Fruit fly (Drosophila melanogaster) whole organism, embryonic: Measurements from ENCODE around the gene Pak.
A peak's percentile ranks its signal among the peaks of the same experiment; 100 is the strongest.

ENCODE experiments used
- Aef1 ChIP-seq: fragments of 200-800 bp; sonication (Bioruptor generic); IDR thresholded peaks from 3 replicates; pipeline ENCODE4 v1.3.6; 2022; ENCODE audit warnings: missing biosample characterization, missing genetic modification characterization
- Antp ChIP-seq: fragments of 200-800 bp; sonication (Bioruptor generic); optimal IDR thresholded peaks from 3 replicates; lab custom pipeline; 2016; ENCODE audit warnings: missing biosample characterization, missing genetic modification characterization
- Atf3 ChIP-seq: fragments of 200-800 bp; sonication (Bioruptor generic); optimal IDR thresholded peaks from 3 replicates; lab custom pipeline; 2016; ENCODE audit warnings: missing biosample characterization, missing genetic modification characterization
- Bdp1 ChIP-seq: fragments of 200-800 bp; sonication (Bioruptor generic); optimal IDR thresholded peaks from 3 replicates; lab custom pipeline; 2016; ENCODE audit warnings: missing biosample characterization, missing genetic modification characterization
- CG10147 ChIP-seq: fragments of 200-800 bp; sonication (Bioruptor generic); optimal IDR thresholded peaks from 2 replicates; lab custom pipeline; 2019; ENCODE audit warnings: missing biosample characterization, mild to moderate bottlenecking, missing genetic modification characterization, moderate library complexity
- CG10565 ChIP-seq: fragments of 200-800 bp; sonication (Bioruptor generic); optimal IDR thresholded peaks from 3 replicates; lab custom pipeline; 2016; ENCODE audit warnings: missing biosample characterization, mild to moderate bottlenecking, missing genetic modification characterization
- CG10654 ChIP-seq: fragments of 200-800 bp; sonication (Bioruptor generic); optimal IDR thresholded peaks from 2 replicates; lab custom pipeline; 2016; ENCODE audit warnings: missing biosample characterization, missing genetic modification characterization
- CG11504 ChIP-seq: fragments of 200-800 bp; sonication (Bioruptor generic); optimal IDR thresholded peaks from 3 replicates; lab custom pipeline; 2019; ENCODE audit warnings: missing biosample characterization, mild to moderate bottlenecking, missing genetic modification characterization, moderate library complexity
- CG12299 ChIP-seq: fragments of 200-800 bp; sonication (Bioruptor generic); optimal IDR thresholded peaks from 2 replicates; lab custom pipeline; 2018; ENCODE audit warnings: missing biosample characterization, mild to moderate bottlenecking, missing genetic modification characterization
- CG12391 ChIP-seq: fragments of 200-800 bp; sonication (Bioruptor generic); optimal IDR thresholded peaks from 3 replicates; lab custom pipeline; 2018; ENCODE audit warnings: missing biosample characterization, mild to moderate bottlenecking, missing genetic modification characterization, moderate library complexity
- CG12769 ChIP-seq: fragments of 200-800 bp; sonication (Bioruptor generic); optimal IDR thresholded peaks from 2 replicates; lab custom pipeline; 2019; ENCODE audit warnings: missing biosample characterization, mild to moderate bottlenecking, missing genetic modification characterization, moderate library complexity
- CG13123 ChIP-seq: fragments of 200-800 bp; sonication (Bioruptor generic); optimal IDR thresholded peaks from 2 replicates; lab custom pipeline; 2016; ENCODE audit warnings: missing biosample characterization, missing genetic modification characterization
- CG14860 ChIP-seq: fragments of 200-800 bp; sonication (Bioruptor generic); IDR thresholded peaks from 3 replicates; pipeline ENCODE4 v1.3.6; 2022; ENCODE audit warnings: missing biosample characterization, missing genetic modification characterization; ENCODE audit not compliant: partially characterized antibody
- CG15011 ChIP-seq: fragments of 200-800 bp; sonication (Bioruptor generic); optimal IDR thresholded peaks from 3 replicates; lab custom pipeline; 2018; ENCODE audit warnings: missing biosample characterization, mild to moderate bottlenecking, missing genetic modification characterization
- CG15479 ChIP-seq: fragments of 200-800 bp; sonication (Bioruptor generic); optimal IDR thresholded peaks from 3 replicates; lab custom pipeline; 2019; ENCODE audit warnings: missing biosample characterization, mild to moderate bottlenecking, missing genetic modification characterization, moderate library complexity
- CG1602 ChIP-seq: fragments of 200-800 bp; sonication (Bioruptor generic); optimal IDR thresholded peaks from 3 replicates; lab custom pipeline; 2016; ENCODE audit warnings: missing biosample characterization, missing genetic modification characterization
- CG17328 ChIP-seq: fragments of 200-800 bp; sonication (Bioruptor generic); IDR thresholded peaks from 2 replicates; pipeline ENCODE4 v1.3.6; 2022; ENCODE audit warnings: missing biosample characterization, missing genetic modification characterization
- CG18476 ChIP-seq: fragments of 200-800 bp; sonication (Bioruptor generic); optimal IDR thresholded peaks from 2 replicates; lab custom pipeline; 2016; ENCODE audit warnings: missing biosample characterization, mild to moderate bottlenecking, missing genetic modification characterization
- CG2199 ChIP-seq: fragments of 200-800 bp; sonication (Bioruptor generic); IDR thresholded peaks from 3 replicates; pipeline ENCODE4 v1.3.6; 2022; ENCODE audit warnings: missing biosample characterization, missing genetic modification characterization
- CG2889 ChIP-seq: fragments of 200-800 bp; sonication (Bioruptor generic); IDR thresholded peaks from 3 replicates; pipeline ENCODE4 v1.3.6; 2022; ENCODE audit warnings: missing biosample characterization, missing genetic modification characterization
- CG3281 ChIP-seq: fragments of 200-800 bp; sonication (Bioruptor generic); optimal IDR thresholded peaks from 3 replicates; lab custom pipeline; 2017; ENCODE audit warnings: missing biosample characterization, mild to moderate bottlenecking, missing genetic modification characterization
- CG33213 ChIP-seq: fragments of 200-800 bp; sonication (Bioruptor generic); optimal IDR thresholded peaks from 3 replicates; lab custom pipeline; 2016; ENCODE audit warnings: missing biosample characterization, missing genetic modification characterization
- CG3726 ChIP-seq: fragments of 200-800 bp; sonication (Bioruptor generic); IDR thresholded peaks from 3 replicates; pipeline ENCODE4, ENCODE4 v1.3.6; 2022; ENCODE audit warnings: missing biosample characterization, missing genetic modification characterization
- CG3847 ChIP-seq: fragments of 200-800 bp; sonication (Bioruptor generic); IDR thresholded peaks from 2 replicates; pipeline ENCODE4 v1.3.6; 2022; ENCODE audit warnings: missing biosample characterization, missing genetic modification characterization
- CG4360 ChIP-seq: fragments of 200-800 bp; sonication (Bioruptor generic); IDR thresholded peaks from 2 replicates; pipeline ENCODE4 v1.3.6; 2022; ENCODE audit warnings: missing biosample characterization, missing genetic modification characterization
- CG6175 ChIP-seq: fragments of 200-800 bp; sonication (Bioruptor generic); IDR thresholded peaks from 3 replicates; pipeline ENCODE4 v1.3.6; 2022; ENCODE audit warnings: missing biosample characterization, missing genetic modification characterization
- CG7271 ChIP-seq: fragments of 200-800 bp; sonication (Bioruptor generic); optimal IDR thresholded peaks from 2 replicates; lab custom pipeline; 2018; ENCODE audit warnings: missing biosample characterization, mild to moderate bottlenecking, missing genetic modification characterization, moderate library complexity
- CG7963 ChIP-seq: fragments of 200-800 bp; sonication (Bioruptor generic); IDR thresholded peaks from 3 replicates; pipeline ENCODE4 v1.3.6; 2022; ENCODE audit warnings: missing biosample characterization, missing genetic modification characterization; ENCODE audit not compliant: partially characterized antibody
- D19A ChIP-seq: fragments of 200-800 bp; optimal IDR thresholded peaks from 3 replicates; lab custom pipeline; 2019; ENCODE audit warnings: missing biosample characterization, mild to moderate bottlenecking, missing genetic modification characterization, moderate library complexity
- E2f1 ChIP-seq: fragments of 200-800 bp; sonication (Bioruptor generic); IDR thresholded peaks from 2 replicates; pipeline ENCODE4 v1.3.6; 2022; ENCODE audit warnings: missing biosample characterization, missing genetic modification characterization
- HHEX ChIP-seq: fragments of 200-800 bp; sonication (Bioruptor generic); optimal IDR thresholded peaks from 3 replicates; lab custom pipeline; 2017; ENCODE audit warnings: missing biosample characterization, mild to moderate bottlenecking, missing genetic modification characterization, missing genetic modification reagents
- HLH54F ChIP-seq: fragments of 200-800 bp; sonication (Bioruptor generic); optimal IDR thresholded peaks from 3 replicates; lab custom pipeline; 2016; ENCODE audit warnings: missing biosample characterization, missing genetic modification characterization
- Hsf ChIP-seq: fragments of 200-800 bp; sonication (Bioruptor generic); optimal IDR thresholded peaks from 3 replicates; lab custom pipeline; 2016; ENCODE audit warnings: missing biosample characterization, missing genetic modification characterization
- Lpt ChIP-seq: fragments of >200 bp; optimal IDR thresholded peaks from 2 replicates; lab custom pipeline; 2018; ENCODE audit warnings: missing biosample characterization, missing genetic modification characterization
- MTF-1 ChIP-seq: fragments of 200-800 bp; sonication (Bioruptor generic); optimal IDR thresholded peaks from 2 replicates; lab custom pipeline; 2018; ENCODE audit warnings: missing biosample characterization, mild to moderate bottlenecking, missing genetic modification characterization, borderline replicate concordance
- PHDP ChIP-seq: fragments of 200-800 bp; sonication (Bioruptor generic); optimal IDR thresholded peaks from 3 replicates; lab custom pipeline; 2018; ENCODE audit warnings: missing biosample characterization, mild to moderate bottlenecking, missing genetic modification characterization, moderate library complexity
- Sox100B ChIP-seq: fragments of 200-800 bp; sonication (Bioruptor generic); optimal IDR thresholded peaks from 3 replicates; lab custom pipeline; 2018; ENCODE audit warnings: missing biosample characterization, mild to moderate bottlenecking, missing genetic modification characterization
- ac ChIP-seq: fragments of 200-800 bp; sonication (Bioruptor generic); optimal IDR thresholded peaks from 3 replicates; lab custom pipeline; 2017; ENCODE audit warnings: missing biosample characterization, mild to moderate bottlenecking, missing genetic modification characterization
- cas ChIP-seq: fragments of 200-800 bp; sonication (Bioruptor generic); IDR thresholded peaks from 2 replicates; pipeline ENCODE4 v1.3.6; 2022; ENCODE audit warnings: missing biosample characterization, missing genetic modification characterization
- da ChIP-seq: fragments of 200-800 bp; sonication (Bioruptor generic); optimal IDR thresholded peaks from 2 replicates; lab custom pipeline; 2016; ENCODE audit warnings: missing biosample characterization, missing genetic modification characterization
- fd102C ChIP-seq: fragments of 200-800 bp; sonication (Bioruptor generic); optimal IDR thresholded peaks from 2 replicates; lab custom pipeline; 2018; ENCODE audit warnings: missing biosample characterization, mild to moderate bottlenecking, missing genetic modification characterization, moderate library complexity
- gcm ChIP-seq: fragments of 200-800 bp; sonication (Bioruptor generic); optimal IDR thresholded peaks from 2 replicates; lab custom pipeline; 2019; ENCODE audit warnings: missing biosample characterization, mild to moderate bottlenecking, missing genetic modification characterization, moderate library complexity
- grau ChIP-seq: fragments of 200-800 bp; optimal IDR thresholded peaks from 3 replicates; lab custom pipeline; 2019; ENCODE audit warnings: missing biosample characterization, mild to moderate bottlenecking, missing genetic modification characterization, moderate library complexity
- ham ChIP-seq: fragments of 200-800 bp; sonication (Bioruptor generic); IDR thresholded peaks from 2 replicates; pipeline ENCODE4 v1.3.6; 2022; ENCODE audit warnings: missing biosample characterization, missing genetic modification characterization
- her ChIP-seq: fragments of 200-800 bp; sonication (Bioruptor generic); optimal IDR thresholded peaks from 2 replicates; lab custom pipeline; 2016; ENCODE audit warnings: missing biosample characterization, missing genetic modification characterization
- hkb ChIP-seq, 2 experiments: fragments of 200-800 bp in 1 of 2; fragments of >200 bp in 1 of 2; sonication (Bioruptor generic) in 1 of 2; IDR thresholded peaks in 1 of 2; optimal IDR thresholded peaks in 1 of 2; 2 replicates each; pipeline versions ENCODE4 v1.3.6 to Lab custom; 2017 to 2022; ENCODE audit warnings: missing biosample characterization in 1 of 2, missing genetic modification characterization in 1 of 2
- run ChIP-seq: fragments of 200-800 bp; sonication (Bioruptor generic); optimal IDR thresholded peaks from 3 replicates; lab custom pipeline; 2018; ENCODE audit warnings: missing biosample characterization, mild to moderate bottlenecking, missing genetic modification characterization
- sc ChIP-seq, 3 experiments: fragments of >200 bp in 2 of 3; fragments of 200-800 bp in 1 of 3; sonication (Bioruptor generic) in 1 of 3; optimal IDR thresholded peaks; 2 replicates in 2 of 3; 3 replicates in 1 of 3; lab custom pipeline; 2017; ENCODE audit warnings: mild to moderate bottlenecking in 1 of 3, missing biosample characterization in 1 of 3, missing genetic modification characterization in 1 of 3, missing genetic modification reagents in 1 of 3
- sr ChIP-seq: fragments of 200-800 bp; sonication (Bioruptor generic); IDR thresholded peaks from 3 replicates; pipeline ENCODE4 v1.3.6; 2022; ENCODE audit warnings: missing biosample characterization, missing genetic modification characterization

Pak gene

DNA sequence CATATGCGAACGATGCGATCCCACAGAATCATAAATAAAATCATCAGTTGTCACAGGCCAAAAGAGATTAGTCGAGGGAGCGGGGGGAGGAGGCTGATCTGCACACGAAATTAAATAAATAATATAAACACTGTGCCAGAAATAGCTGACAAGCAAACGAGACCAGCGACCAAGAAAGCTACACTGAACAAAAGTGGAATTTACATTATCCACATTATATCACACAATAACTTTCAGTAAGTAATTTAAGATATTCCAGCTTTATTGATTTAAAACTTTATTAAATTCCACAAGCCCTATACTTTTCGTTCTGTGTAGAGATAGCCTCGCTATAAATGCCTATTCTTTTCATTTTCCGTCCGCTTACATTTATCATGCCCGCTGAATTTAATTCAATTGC is 53.5 kb downstream of the Pak start (continued):
- TF ChIP-seq CG12769 (peak; percentile 70), D19A (peak; percentile 71), HLH54F (peak; percentile 62), da (GFP tag; lab: Kevin White, UChicago) (no peak), ac (GFP tag; lab: Kevin White, UChicago) (peak; percentile 5), hkb (optimal IDR thresholded peaks at IDR 0.05; lab: Kevin White, UChicago) (no peak), hkb (GFP tag; IDR thresholded peaks at IDR 0.05; lab: Robert Waterston, UW) (peak; percentile 91), CG11504 (tag; lab: Kevin White, UChicago) (peak; percentile 83), CG1602 (GFP tag; lab: Kevin White, UChicago) (peak; percentile 72), her (GFP tag; lab: Kevin White, UChicago) (peak; percentile 56), Hsf (peak; percentile 85), E2f1 (peak; percentile 87), CG3847 (peak; percentile 82), Atf3 (GFP tag; lab: Kevin White, UChicago) (peak; percentile 56), cas (GFP tag; lab: Robert Waterston, UW) (peak; percentile 77), CG10565 (no peak), CG2889 (GFP tag; lab: Robert Waterston, UW) (peak; percentile 73; the same call in 2 of the 3 replicates), CG7271 (tag; lab: Kevin White, UChicago) (no peak), CG14860 (no peak), CG13123 (GFP tag; lab: Kevin White, UChicago) (peak; percentile 50), CG15011 (GFP tag; lab: Kevin White, UChicago) (peak; percentile 59), CG12391 (tag; lab: Kevin White, UChicago) (peak; percentile 86), CG7963 (GFP tag; lab: Robert Waterston, UW) (no peak), fd102C (GFP tag; lab: Kevin White, UChicago) (no peak), MTF-1 (GFP tag; lab: Kevin White, UChicago) (peak; percentile 56), gcm (GFP tag; lab: Kevin White, UChicago) (peak; percentile 70), sr (GFP tag; lab: Robert Waterston, UW) (peak; percentile 53; the same call in 1 of the 3 replicates), Aef1 (GFP tag; lab: Robert Waterston, UW) (peak; percentile 83), PHDP (tag; lab: Kevin White, UChicago) (peak; percentile 84), CG2199 (GFP tag; lab: Robert Waterston, UW) (0 out of 3 replicates have a peak, but pooled peaks have one; percentile 27), CG12299 (tag; lab: Kevin White, UChicago) (peak; percentile 58), CG33213 (peak; percentile 51), run (tag; lab: Kevin White, UChicago) (peak; percentile 58), CG4360 (GFP tag; lab: Robert Waterston, UW) (no peak), ham (peak; percentile 39; the same call in 1 of the 2 replicates), CG15479 (no peak), CG17328 (peak; percentile 90), grau (peak; percentile 80), CG3726 (GFP tag; lab: Robert Waterston, UW) (no peak; the same call in 2 of the 3 replicates), Bdp1 (GFP tag; lab: Kevin White, UChicago) (peak; percentile 53), CG3281 (GFP tag; lab: Kevin White, UChicago) (peak; percentile 77), CG10147 (GFP tag; lab: Kevin White, UChicago) (peak; percentile 61), CG18476 (peak; percentile 70), CG10654 (GFP tag; lab: Kevin White, UChicago) (peak; percentile 62), HHEX (peak; percentile 84), Lpt (GFP tag; lab: Kevin White, UChicago) (no peak), Sox100B (GFP tag; lab: Kevin White, UChicago) (peak; percentile 78), CG6175 (GFP tag; lab: Robert Waterston, UW) (no peak; the same call in none of the 3 replicates), sc (optimal IDR thresholded peaks at IDR 0.05; lab: Kevin White, UChicago) (no peak), sc (GFP tag; optimal IDR thresholded peaks at IDR 0.05; lab: Kevin White, UChicago) (peak; percentile 52), Antp (GFP tag; lab: Kevin White, UChicago) (peak; percentile 67)
